Fruit fly (Drosophila melanogaster) whole organism, prepupa: Measurements from ENCODE around the gene CheB38a.

Experiments
- CG6792 ChIP-seq: fragments of 200-800 bp; sonication (Bioruptor generic); optimal IDR thresholded peaks from 3 replicates; lab custom pipeline; 2016; ENCODE audit warnings: missing biosample characterization, missing genetic modification characterization
- CG6808 ChIP-seq: fragments of 200-800 bp; sonication (Bioruptor generic); optimal IDR thresholded peaks from 3 replicates; lab custom pipeline; 2017; ENCODE audit warnings: missing biosample characterization, missing genetic modification characterization, mild to moderate bottlenecking, moderate library complexity, missing genetic modification reagents
- CG7368 ChIP-seq: fragments of 200-800 bp; sonication (Bioruptor generic); optimal IDR thresholded peaks from 3 replicates; lab custom pipeline; 2016; ENCODE audit warnings: missing biosample characterization, missing genetic modification characterization
- CG9139 ChIP-seq: fragments of 200-800 bp; sonication (Bioruptor generic); optimal IDR thresholded peaks from 3 replicates; lab custom pipeline; 2017; ENCODE audit warnings: missing biosample characterization, mild to moderate bottlenecking, missing genetic modification characterization
- Gug ChIP-seq: fragments of 200-800 bp; sonication (Bioruptor generic); IDR thresholded peaks from 2 replicates; pipeline ENCODE4 v1.3.6; 2022; ENCODE audit warnings: missing biosample characterization, missing genetic modification characterization
- cyc ChIP-seq: fragments of 200-800 bp; sonication (Bioruptor generic); optimal IDR thresholded peaks from 3 replicates; lab custom pipeline; 2016; ENCODE audit warnings: missing biosample characterization, missing genetic modification characterization
- fd85E ChIP-seq: fragments of 200-800 bp; sonication (Bioruptor generic); optimal IDR thresholded peaks from 3 replicates; lab custom pipeline; 2016; ENCODE audit warnings: missing biosample characterization, missing genetic modification characterization

dm6 chr2L:20785333-20785732, 33.0 kb downstream of the CheB38a start:
- TF ChIP-seq CG7368 = no peak
- no peak for TF ChIP-seq cyc (GFP tag; lab: Kevin White, UChicago)
- no peak for TF ChIP-seq Gug
- TF ChIP-seq fd85E (GFP tag; lab: Kevin White, UChicago) = no peak
- no peak for TF ChIP-seq CG6808
- TF ChIP-seq CG9139 (GFP tag; lab: Kevin White, UChicago) = no peak
- TF ChIP-seq CG6792 (GFP tag; lab: Kevin White, UChicago) = no peak
